Worm (Caenorhabditis elegans) whole organism, late embryonic: ENCODE measurements around the gene F19F10.14.

ENCODE experiments used
- T23F11.4 ChIP-seq: fragments of 200-800 bp; sonication (Bioruptor generic); optimal IDR thresholded peaks from 2 replicates; lab custom pipeline; 2018; ENCODE audit warnings: mild to moderate bottlenecking, missing genetic modification characterization, missing compliant biosample characterization
- Y22D7AL.16 ChIP-seq: sonication (generic microtip); optimal IDR thresholded peaks from 2 replicates; lab custom pipeline; 2016; ENCODE audit warnings: missing genetic modification characterization, missing compliant biosample characterization
- ceh-14 ChIP-seq: sonication (generic microtip); optimal IDR thresholded peaks from 2 replicates; lab custom pipeline; 2016; ENCODE audit warnings: missing genotype, missing genetic modification characterization, missing compliant biosample characterization
- ceh-19 ChIP-seq: fragments of 200-800 bp; sonication (Bioruptor generic); optimal IDR thresholded peaks from 2 replicates; lab custom pipeline; 2018; ENCODE audit warnings: mild to moderate bottlenecking, missing genetic modification characterization, missing compliant biosample characterization
- ceh-2 ChIP-seq: sonication (generic microtip); optimal IDR thresholded peaks from 2 replicates; lab custom pipeline; 2016; ENCODE audit warnings: missing genotype, missing genetic modification characterization, missing compliant biosample characterization
- ceh-22 ChIP-seq: sonication (generic microtip); optimal IDR thresholded peaks from 2 replicates; lab custom pipeline; 2017; ENCODE audit warnings: missing biosample characterization, missing genetic modification characterization
- ceh-30 ChIP-seq: fragments of 150-350 bp; optimal IDR thresholded peaks from 2 replicates; lab custom pipeline; 2014; ENCODE audit warnings: missing biosample characterization, missing genetic modification characterization
- ceh-34 ChIP-seq: sonication (generic microtip); optimal IDR thresholded peaks from 2 replicates; lab custom pipeline; 2016; ENCODE audit warnings: mild to moderate bottlenecking, missing genetic modification characterization, missing compliant biosample characterization
- ceh-48 ChIP-seq: sonication (generic microtip); optimal IDR thresholded peaks from 2 replicates; lab custom pipeline; 2016; ENCODE audit warnings: missing genetic modification characterization, inconsistent platforms, missing compliant biosample characterization
- ceh-6 ChIP-seq: fragments of 200-800 bp; sonication (Bioruptor generic); optimal IDR thresholded peaks from 2 replicates; lab custom pipeline; 2018; ENCODE audit warnings: mild to moderate bottlenecking, missing genetic modification characterization, missing compliant biosample characterization
- ceh-9 ChIP-seq: sonication (generic microtip); optimal IDR thresholded peaks from 2 replicates; lab custom pipeline; 2016; ENCODE audit warnings: mild to moderate bottlenecking, missing genetic modification characterization, inconsistent platforms, missing compliant biosample characterization
- che-1 ChIP-seq: sonication (generic microtip); optimal IDR thresholded peaks from 2 replicates; lab custom pipeline; 2016; ENCODE audit warnings: mild to moderate bottlenecking, missing genetic modification characterization, missing compliant biosample characterization
- dve-1 ChIP-seq: sonication (generic microtip); optimal IDR thresholded peaks from 2 replicates; lab custom pipeline; 2017; ENCODE audit warnings: antibody characterized with exemption, mild to moderate bottlenecking, missing genetic modification characterization, missing compliant biosample characterization
- elt-2 ChIP-seq: sonication (generic microtip); optimal IDR thresholded peaks from 2 replicates; lab custom pipeline; 2016; ENCODE audit warnings: missing genetic modification reagents, missing genetic modification characterization, missing compliant biosample characterization
- elt-4 ChIP-seq: sonication (generic microtip); optimal IDR thresholded peaks from 2 replicates; lab custom pipeline; 2016; ENCODE audit warnings: missing genetic modification characterization, missing compliant biosample characterization
- ets-4 ChIP-seq: sonication (generic microtip); optimal IDR thresholded peaks from 2 replicates; lab custom pipeline; 2016; ENCODE audit warnings: missing genetic modification characterization, missing compliant biosample characterization
- gmeb-2 ChIP-seq: sonication (generic microtip); optimal IDR thresholded peaks from 2 replicates; lab custom pipeline; 2016; ENCODE audit warnings: missing genetic modification characterization, inconsistent platforms, missing compliant biosample characterization
- hlh-13 ChIP-seq: fragments of 200-800 bp; sonication (Bioruptor generic); optimal IDR thresholded peaks from 2 replicates; lab custom pipeline; 2018; ENCODE audit warnings: mild to moderate bottlenecking, missing genetic modification characterization, missing compliant biosample characterization
- hlh-30 ChIP-seq: sonication (generic microtip); optimal IDR thresholded peaks from 2 replicates; lab custom pipeline; 2017; ENCODE audit warnings: antibody characterized with exemption, missing genetic modification characterization, missing compliant biosample characterization; ENCODE audit not compliant: insufficient read depth
- hlh-6 ChIP-seq: sonication (generic microtip); optimal IDR thresholded peaks from 2 replicates; lab custom pipeline; 2016; ENCODE audit warnings: missing genotype, missing genetic modification characterization, missing compliant biosample characterization
- hlh-8 ChIP-seq: sonication (generic microtip); optimal IDR thresholded peaks from 2 replicates; lab custom pipeline; 2016; ENCODE audit warnings: missing genotype, missing genetic modification characterization, missing compliant biosample characterization
- lim-6 ChIP-seq: sonication (generic microtip); optimal IDR thresholded peaks from 2 replicates; lab custom pipeline; 2016; ENCODE audit warnings: missing genetic modification characterization, missing compliant biosample characterization
- lin-11 ChIP-seq: fragments of 200-800 bp; sonication (Bioruptor generic); optimal IDR thresholded peaks from 2 replicates; lab custom pipeline; 2018; ENCODE audit warnings: mild to moderate bottlenecking, missing genetic modification characterization, missing compliant biosample characterization
- nhr-11 ChIP-seq: fragments of 150-350 bp; optimal IDR thresholded peaks from 2 replicates; lab custom pipeline; 2014; ENCODE audit warnings: missing biosample characterization, missing genetic modification characterization
- nhr-232 ChIP-seq: sonication (generic microtip); optimal IDR thresholded peaks from 2 replicates; lab custom pipeline; 2016; ENCODE audit warnings: missing genetic modification characterization, missing compliant biosample characterization
- npax-4 ChIP-seq: sonication (generic microtip); optimal IDR thresholded peaks from 2 replicates; lab custom pipeline; 2016; ENCODE audit warnings: missing genetic modification characterization, missing compliant biosample characterization
- odd-2 ChIP-seq: sonication (generic microtip); optimal IDR thresholded peaks from 2 replicates; lab custom pipeline; 2017; ENCODE audit warnings: antibody characterized with exemption, mild to moderate bottlenecking, missing genetic modification characterization, missing compliant biosample characterization
- pag-3 ChIP-seq: sonication (generic microtip); optimal IDR thresholded peaks from 2 replicates; lab custom pipeline; 2016; ENCODE audit warnings: missing compliant biosample characterization, missing genetic modification characterization, borderline replicate concordance
- pax-1 ChIP-seq: fragments of 150-350 bp; optimal IDR thresholded peaks from 2 replicates; lab custom pipeline; 2014; ENCODE audit warnings: missing biosample characterization, missing genetic modification characterization
- pha-2 ChIP-seq: sonication (generic microtip); optimal IDR thresholded peaks from 2 replicates; lab custom pipeline; 2017; ENCODE audit warnings: mild to moderate bottlenecking, missing genetic modification characterization, missing compliant biosample characterization
- ref-2 ChIP-seq: sonication (generic microtip); optimal IDR thresholded peaks from 2 replicates; lab custom pipeline; 2016; ENCODE audit warnings: missing genetic modification characterization, missing compliant biosample characterization
- sox-4 ChIP-seq: sonication (generic microtip); optimal IDR thresholded peaks from 2 replicates; lab custom pipeline; 2017; ENCODE audit warnings: mild to moderate bottlenecking, missing genetic modification characterization, inconsistent platforms, missing compliant biosample characterization
- unc-42 ChIP-seq: sonication (generic microtip); optimal IDR thresholded peaks from 2 replicates; lab custom pipeline; 2016; ENCODE audit warnings: missing genotype, missing genetic modification characterization, missing compliant biosample characterization
- zip-5 ChIP-seq: sonication (generic microtip); optimal IDR thresholded peaks from 2 replicates; lab custom pipeline; 2016; ENCODE audit warnings: missing genetic modification characterization, missing compliant biosample characterization

Gene F19F10.14

DNA sequence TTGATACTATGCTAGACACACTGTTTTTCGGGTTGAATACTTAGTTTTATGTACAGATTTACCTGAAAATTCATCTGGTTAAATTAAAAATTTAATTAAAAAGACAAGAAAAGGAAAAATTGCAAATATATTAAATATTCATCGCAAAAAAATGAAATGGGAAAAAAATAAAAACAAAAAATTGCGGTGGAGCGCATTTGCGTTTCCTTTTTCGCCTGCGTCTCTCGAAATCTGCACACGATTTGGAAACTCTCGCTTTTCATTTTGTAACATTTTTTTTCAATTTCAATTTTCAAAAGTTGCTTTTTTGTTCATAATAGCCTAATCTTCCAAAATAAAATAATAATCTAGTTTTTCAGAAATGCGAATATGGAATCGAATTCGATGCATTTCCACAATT, 16.8 kb upstream of the F19F10.14 start, which contains the start of the genes F19F10.11 and C50E3.5:
Gene F19F10.11, minus strand, starts transcription at position 68 of the 400 bp plus-strand sequence.
Gene C50E3.5, plus strand, starts transcription at position 360 of the 400 bp plus-strand sequence.
- TF ChIP-seq ref-2 (tag; lab: Kevin White, UChicago) (no peak), pha-2 (no peak), zip-5 (no peak), ceh-14 (tag; lab: Kevin White, UChicago) (peak; percentile 6), ceh-22 (tag; lab: Kevin White, UChicago) (no peak), ceh-19 (GFP tag; lab: Kevin White, UChicago) (no peak), dve-1 (tag; lab: Kevin White, UChicago) (no peak), hlh-30 (no peak), odd-2 (tag; lab: Kevin White, UChicago) (no peak)

DNA sequence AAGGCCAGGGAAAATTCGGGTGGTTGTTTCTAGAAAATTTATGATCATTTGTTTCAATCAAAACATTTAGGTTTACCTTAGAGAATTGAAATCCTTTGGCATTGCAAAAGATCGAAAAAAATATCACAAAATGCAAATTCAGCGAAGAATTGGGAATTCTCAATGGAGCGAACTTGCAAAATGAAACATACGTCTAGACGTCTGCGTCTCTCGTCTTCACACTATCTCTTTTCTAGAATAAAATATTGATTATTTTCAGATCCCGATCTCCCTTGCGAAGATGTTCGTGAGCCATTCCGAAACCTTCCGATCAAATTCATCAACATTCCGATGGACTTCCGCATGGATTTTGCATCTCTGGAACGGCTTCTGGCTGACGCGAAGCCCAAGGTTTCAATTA, 9.5 kb upstream of the F19F10.14 start, which contains the start of gene ets-6:
Gene ets-6, minus strand, starts transcription at position 169 of the 400 bp plus-strand sequence.
- peak; percentile 85 for TF ChIP-seq ceh-48 (tag; lab: Kevin White, UChicago)
- no peak for TF ChIP-seq hlh-13 (GFP tag; lab: Kevin White, UChicago)
- TF ChIP-seq hlh-6 (tag; lab: Kevin White, UChicago): no peak
- TF ChIP-seq ets-4 (tag; lab: Kevin White, UChicago): no peak
- no peak for TF ChIP-seq elt-2
- TF ChIP-seq ref-2 (tag; lab: Kevin White, UChicago): no peak
- TF ChIP-seq che-1: no peak
- TF ChIP-seq pax-1: no peak
- no peak for TF ChIP-seq ceh-34 (tag; lab: Kevin White, UChicago)

DNA sequence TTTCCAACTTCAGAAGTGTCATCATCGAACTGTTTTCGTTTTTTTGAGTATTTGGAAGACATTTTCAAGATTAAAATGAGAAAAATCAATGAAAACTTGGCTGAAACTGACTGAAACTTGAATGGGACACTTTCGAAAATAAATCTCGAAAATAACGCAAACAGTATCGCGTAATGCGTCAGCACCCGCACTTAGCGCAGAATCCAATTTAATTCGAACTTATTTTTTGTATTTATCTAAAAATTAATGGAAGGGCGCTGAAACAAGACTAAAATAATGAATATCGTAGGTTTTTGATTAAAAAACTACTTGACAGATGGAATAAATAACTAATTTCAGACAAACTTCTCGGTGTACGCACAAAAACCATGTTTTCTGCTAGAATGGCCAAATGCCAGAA, 4.7 kb upstream of the F19F10.14 start, which contains the start of the genes snu-66 and ints-9:
Gene snu-66, minus strand, starts transcription at position 108 of the 400 bp plus-strand sequence.
Gene ints-9, plus strand, starts transcription at position 240 of the 400 bp plus-strand sequence.
- no peak for TF ChIP-seq ceh-9 (tag; lab: Kevin White, UChicago)
- no peak for TF ChIP-seq odd-2 (tag; lab: Kevin White, UChicago)
- TF ChIP-seq nhr-232 (tag; lab: Kevin White, UChicago): no peak
- peak; percentile 66 for TF ChIP-seq unc-42 (tag; lab: Kevin White, UChicago)
- TF ChIP-seq lim-6 (tag; lab: Kevin White, UChicago): no peak

DNA sequence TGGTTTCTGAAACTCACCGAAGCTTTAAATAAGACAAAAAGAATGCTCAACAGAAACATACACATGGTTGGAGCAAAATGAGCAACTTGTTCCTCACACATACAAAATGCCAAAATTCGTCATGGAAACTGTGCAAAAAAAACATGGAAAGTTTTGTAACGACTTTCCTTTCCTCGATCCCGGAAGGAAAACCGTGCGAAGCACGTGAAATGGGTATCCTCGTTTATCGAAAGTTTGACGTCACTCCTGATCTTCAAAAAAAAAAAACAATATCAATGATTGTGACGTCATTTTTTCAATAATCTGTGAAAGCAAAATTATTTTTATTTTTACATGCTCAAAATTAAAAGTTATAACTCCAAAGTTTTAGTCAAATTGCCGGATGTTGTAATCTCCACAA, 565 bp downstream of the F19F10.14 start, which contains the start of gene clec-212:
Gene clec-212, minus strand, starts transcription at position 101 of the 400 bp plus-strand sequence.
- TF ChIP-seq hlh-30: no peak
- TF ChIP-seq pha-2: no peak
- TF ChIP-seq ceh-14 (tag; lab: Kevin White, UChicago): no peak
- no peak for TF ChIP-seq T23F11.4
- TF ChIP-seq ceh-2 (tag; lab: Kevin White, UChicago): no peak
- TF ChIP-seq hlh-13 (GFP tag; lab: Kevin White, UChicago): no peak
- no peak for TF ChIP-seq ceh-6 (GFP tag; lab: Kevin White, UChicago)
- TF ChIP-seq npax-4 (tag; lab: Kevin White, UChicago): no peak
- TF ChIP-seq ceh-22 (tag; lab: Kevin White, UChicago): no peak
- no peak for TF ChIP-seq pag-3 (tag; lab: Kevin White, UChicago)
- no peak for TF ChIP-seq ceh-9 (tag; lab: Kevin White, UChicago)
- no peak for TF ChIP-seq Y22D7AL.16 (tag; lab: Kevin White, UChicago)
- TF ChIP-seq gmeb-2 (tag; lab: Kevin White, UChicago): no peak
- TF ChIP-seq elt-4 (tag; lab: Kevin White, UChicago): no peak
- no peak for TF ChIP-seq hlh-8 (tag; lab: Kevin White, UChicago)
- TF ChIP-seq nhr-232 (tag; lab: Kevin White, UChicago): no peak
- TF ChIP-seq lin-11 (tag; lab: Kevin White, UChicago): no peak
- TF ChIP-seq sox-4 (tag; lab: Kevin White, UChicago): no peak
- no peak for TF ChIP-seq ceh-30 (tag; lab: Kevin White, UChicago)
- no peak for TF ChIP-seq nhr-11 (tag; lab: Kevin White, UChicago)
